Fruit fly (Drosophila melanogaster) whole organism, embryonic: ENCODE data around the gene Ir87a.

Experiments used
- Asciz ChIP-seq: fragments of 200-800 bp; sonication (Bioruptor generic); optimal IDR thresholded peaks from 2 replicates; lab custom pipeline; 2017; ENCODE audit warnings: missing biosample characterization, mild to moderate bottlenecking, missing genetic modification characterization, missing genetic modification reagents
- Blimp-1 ChIP-seq: fragments of 200-800 bp; sonication (Bioruptor generic); optimal IDR thresholded peaks from 3 replicates; lab custom pipeline; 2018; ENCODE audit warnings: missing biosample characterization, missing genetic modification characterization, mild to moderate bottlenecking, moderate library complexity, missing genetic modification reagents
- CG12391 ChIP-seq: fragments of 200-800 bp; sonication (Bioruptor generic); optimal IDR thresholded peaks from 3 replicates; lab custom pipeline; 2018; ENCODE audit warnings: missing biosample characterization, mild to moderate bottlenecking, missing genetic modification characterization, moderate library complexity
- CG13424 ChIP-seq: fragments of 200-800 bp; sonication (Bioruptor generic); optimal IDR thresholded peaks from 2 replicates; lab custom pipeline; 2019; ENCODE audit warnings: missing biosample characterization, mild to moderate bottlenecking, missing genetic modification characterization, moderate library complexity
- CG14050 ChIP-seq: fragments of 200-800 bp; sonication (Bioruptor generic); IDR thresholded peaks from 3 replicates; pipeline ENCODE4 v1.3.6; 2022; ENCODE audit warnings: missing biosample characterization, missing genetic modification characterization
- CG14860 ChIP-seq: fragments of 200-800 bp; sonication (Bioruptor generic); IDR thresholded peaks from 3 replicates; pipeline ENCODE4 v1.3.6; 2022; ENCODE audit warnings: missing biosample characterization, missing genetic modification characterization; ENCODE audit not compliant: partially characterized antibody
- CG1529 ChIP-seq: fragments of 200-800 bp; sonication (Bioruptor generic); optimal IDR thresholded peaks from 3 replicates; lab custom pipeline; 2018; ENCODE audit warnings: missing biosample characterization, missing genetic modification characterization
- CG15601 ChIP-seq: fragments of 200-800 bp; sonication (Bioruptor generic); optimal IDR thresholded peaks from 3 replicates; lab custom pipeline; 2019; ENCODE audit warnings: missing biosample characterization, mild to moderate bottlenecking, missing genetic modification characterization, moderate library complexity
- CG16863 ChIP-seq: fragments of 200-800 bp; sonication (Bioruptor generic); optimal IDR thresholded peaks from 3 replicates; lab custom pipeline; 2016; ENCODE audit warnings: missing biosample characterization, missing genetic modification characterization
- CG17328 ChIP-seq: fragments of 200-800 bp; sonication (Bioruptor generic); IDR thresholded peaks from 2 replicates; pipeline ENCODE4 v1.3.6; 2022; ENCODE audit warnings: missing biosample characterization, missing genetic modification characterization
- CG17385 ChIP-seq: fragments of 200-800 bp; sonication (Bioruptor generic); optimal IDR thresholded peaks from 3 replicates; lab custom pipeline; 2018; ENCODE audit warnings: missing biosample characterization, mild to moderate bottlenecking, missing genetic modification characterization
- CG2678 ChIP-seq: fragments of 200-800 bp; sonication (Bioruptor generic); optimal IDR thresholded peaks from 3 replicates; lab custom pipeline; 2019; ENCODE audit warnings: missing biosample characterization, mild to moderate bottlenecking, missing genetic modification characterization, moderate library complexity
- CG31441 ChIP-seq: fragments of 200-800 bp; sonication (Bioruptor generic); IDR thresholded peaks from 2 replicates; pipeline ENCODE4 v1.3.6; 2022; ENCODE audit warnings: missing biosample characterization, missing genetic modification characterization
- CG33557 ChIP-seq: fragments of 200-800 bp; sonication (Bioruptor generic); optimal IDR thresholded peaks from 2 replicates; lab custom pipeline; 2019; ENCODE audit warnings: missing biosample characterization, mild to moderate bottlenecking, missing genetic modification characterization, moderate library complexity
- CG3407 ChIP-seq: fragments of 200-800 bp; sonication (Bioruptor generic); optimal IDR thresholded peaks from 2 replicates; lab custom pipeline; 2018; ENCODE audit warnings: missing biosample characterization, mild to moderate bottlenecking, missing genetic modification characterization
- CG6175 ChIP-seq: fragments of 200-800 bp; sonication (Bioruptor generic); IDR thresholded peaks from 3 replicates; pipeline ENCODE4 v1.3.6; 2022; ENCODE audit warnings: missing biosample characterization, missing genetic modification characterization
- CG6254 ChIP-seq: fragments of 200-800 bp; sonication (Bioruptor generic); optimal IDR thresholded peaks from 3 replicates; lab custom pipeline; 2017; ENCODE audit warnings: mild to moderate bottlenecking, missing biosample characterization, missing genetic modification reagents, missing genetic modification characterization
- CG6689 ChIP-seq: fragments of 200-800 bp; sonication (Bioruptor generic); IDR thresholded peaks from 2 replicates; pipeline ENCODE4 v1.3.6; 2022; ENCODE audit warnings: missing biosample characterization, missing genetic modification characterization
- CG7745 ChIP-seq: fragments of 200-800 bp; sonication (Bioruptor generic); optimal IDR thresholded peaks from 2 replicates; lab custom pipeline; 2018; ENCODE audit warnings: missing biosample characterization, mild to moderate bottlenecking, missing genetic modification characterization, moderate library complexity
- CG8924 ChIP-seq: fragments of 200-800 bp; optimal IDR thresholded peaks from 3 replicates; lab custom pipeline; 2019; ENCODE audit warnings: missing biosample characterization, mild to moderate bottlenecking, missing genetic modification characterization, moderate library complexity
- CoRest ChIP-seq: fragments of 200-800 bp; sonication (Bioruptor generic); optimal IDR thresholded peaks from 3 replicates; lab custom pipeline; 2018; ENCODE audit warnings: missing biosample characterization, mild to moderate bottlenecking, missing genetic modification characterization, moderate library complexity
- Eip74EF ChIP-seq, 2 experiments: fragments of 200-800 bp in 1 of 2; fragments of >200 bp in 1 of 2; sonication (Bioruptor generic) in 1 of 2; optimal IDR thresholded peaks; 2 replicates each; lab custom pipeline; 2017 to 2019; ENCODE audit warnings: missing biosample characterization in 2 of 2, missing genetic modification characterization in 2 of 2, mild to moderate bottlenecking in 1 of 2, moderate library complexity in 1 of 2
- Hsf ChIP-seq: fragments of 200-800 bp; sonication (Bioruptor generic); optimal IDR thresholded peaks from 3 replicates; lab custom pipeline; 2016; ENCODE audit warnings: missing biosample characterization, missing genetic modification characterization
- Med ChIP-seq: fragments of 200-800 bp; sonication (Bioruptor generic); peaks from one replicate; lab custom pipeline; 2016; ENCODE audit warnings: missing biosample characterization, missing genetic modification characterization, mild to moderate bottlenecking, inconsistent platforms, moderate library complexity
- Oli ChIP-seq: fragments of 200-800 bp; sonication (Bioruptor generic); optimal IDR thresholded peaks from 2 replicates; lab custom pipeline; 2018; ENCODE audit warnings: missing biosample characterization, mild to moderate bottlenecking, missing genetic modification characterization, moderate library complexity
- Optix ChIP-seq: fragments of 200-800 bp; sonication (Bioruptor generic); IDR thresholded peaks from 3 replicates; pipeline ENCODE4 v1.3.6; 2022; ENCODE audit warnings: missing biosample characterization, missing genetic modification characterization
- Six4 ChIP-seq: fragments of 200-800 bp; sonication (Bioruptor generic); optimal IDR thresholded peaks from 2 replicates; lab custom pipeline; 2016; ENCODE audit warnings: missing biosample characterization, missing genetic modification characterization
- Ssrp ChIP-seq: fragments of 200-800 bp; sonication (Bioruptor generic); optimal IDR thresholded peaks from 2 replicates; lab custom pipeline; 2018; ENCODE audit warnings: missing biosample characterization, mild to moderate bottlenecking, missing genetic modification characterization, moderate library complexity
- Usf ChIP-seq: fragments of 200-800 bp; sonication (Bioruptor generic); optimal IDR thresholded peaks from 2 replicates; lab custom pipeline; 2017; ENCODE audit warnings: missing genotype, missing biosample characterization, missing genetic modification characterization
- ara ChIP-seq: fragments of 200-800 bp; sonication (Bioruptor generic); IDR thresholded peaks from 2 replicates; pipeline ENCODE4 v1.3.6; 2022; ENCODE audit warnings: missing biosample characterization, missing genetic modification characterization
- ase ChIP-seq: fragments of 200-800 bp; sonication (Bioruptor generic); IDR thresholded peaks from 3 replicates; pipeline ENCODE4 v1.3.6; 2022; ENCODE audit warnings: missing biosample characterization, missing genetic modification characterization
- az2 ChIP-seq: fragments of 200-800 bp; sonication (Bioruptor generic); optimal IDR thresholded peaks from 3 replicates; lab custom pipeline; 2016; ENCODE audit warnings: missing biosample characterization, missing genetic modification characterization
- bab2 ChIP-seq: fragments of 200-800 bp; sonication (Bioruptor generic); optimal IDR thresholded peaks from 2 replicates; lab custom pipeline; 2016; ENCODE audit warnings: missing biosample characterization, missing genetic modification characterization
- bsh ChIP-seq, 2 experiments: fragments of 200-800 bp; sonication (Bioruptor generic); optimal IDR thresholded peaks; 2 replicates each; lab custom pipeline; 2017 to 2018; ENCODE audit warnings: mild to moderate bottlenecking in 2 of 2, missing biosample characterization in 2 of 2, missing genetic modification characterization in 2 of 2, moderate library complexity in 1 of 2
- chm ChIP-seq: fragments of 200-800 bp; sonication (Bioruptor generic); IDR thresholded peaks from 2 replicates; pipeline ENCODE4 v1.3.6; 2022; ENCODE audit warnings: missing biosample characterization, missing genetic modification characterization
- ci ChIP-seq: fragments of 200-800 bp; sonication (Bioruptor generic); IDR thresholded peaks from 3 replicates; pipeline ENCODE4 v1.3.6; 2022; ENCODE audit warnings: missing biosample characterization, missing genetic modification characterization
- dmrt11E ChIP-seq: fragments of 200-800 bp; sonication (Bioruptor generic); optimal IDR thresholded peaks from 3 replicates; lab custom pipeline; 2018; ENCODE audit warnings: missing biosample characterization, mild to moderate bottlenecking, missing genetic modification characterization, moderate library complexity
- gsb-n ChIP-seq: fragments of 200-800 bp; sonication (Bioruptor generic); optimal IDR thresholded peaks from 3 replicates; lab custom pipeline; 2018; ENCODE audit warnings: missing biosample characterization, mild to moderate bottlenecking, missing genetic modification characterization
- jing ChIP-seq: fragments of 200-800 bp; sonication (Bioruptor generic); optimal IDR thresholded peaks from 2 replicates; lab custom pipeline; 2018; ENCODE audit warnings: missing biosample characterization, mild to moderate bottlenecking, missing genetic modification characterization
- jumu ChIP-seq: fragments of 200-800 bp; sonication (Bioruptor generic); optimal IDR thresholded peaks from 3 replicates; lab custom pipeline; 2016; ENCODE audit warnings: missing biosample characterization, missing genetic modification characterization
- mam ChIP-seq: fragments of 200-800 bp; sonication (Bioruptor generic); optimal IDR thresholded peaks from 3 replicates; lab custom pipeline; 2016; ENCODE audit warnings: missing biosample characterization, missing genetic modification characterization
- nmo ChIP-seq: fragments of 200-800 bp; sonication (Bioruptor generic); optimal IDR thresholded peaks from 2 replicates; lab custom pipeline; 2018; ENCODE audit warnings: missing biosample characterization, mild to moderate bottlenecking, missing genetic modification characterization, moderate library complexity
- odd ChIP-seq: fragments of 200-800 bp; sonication (Bioruptor generic); optimal IDR thresholded peaks from 2 replicates; lab custom pipeline; 2017; ENCODE audit warnings: missing biosample characterization, mild to moderate bottlenecking, missing genetic modification characterization
- sc ChIP-seq, 3 experiments: fragments of >200 bp in 2 of 3; fragments of 200-800 bp in 1 of 3; sonication (Bioruptor generic) in 1 of 3; optimal IDR thresholded peaks; 2 replicates in 2 of 3; 3 replicates in 1 of 3; lab custom pipeline; 2017; ENCODE audit warnings: mild to moderate bottlenecking in 1 of 3, missing biosample characterization in 1 of 3, missing genetic modification characterization in 1 of 3, missing genetic modification reagents in 1 of 3
- schlank ChIP-seq: fragments of 200-800 bp; sonication (Bioruptor generic); optimal IDR thresholded peaks from 2 replicates; lab custom pipeline; 2018; ENCODE audit warnings: missing biosample characterization, mild to moderate bottlenecking, missing genetic modification characterization
- sisA ChIP-seq: fragments of 200-800 bp; sonication (Bioruptor generic); IDR thresholded peaks from 2 replicates; pipeline ENCODE4 v1.3.6; 2022; ENCODE audit warnings: missing biosample characterization, missing genetic modification characterization
- tio ChIP-seq: fragments of 200-800 bp; sonication (Bioruptor generic); optimal IDR thresholded peaks from 2 replicates; lab custom pipeline; 2017; ENCODE audit warnings: missing biosample characterization, missing genetic modification characterization, inconsistent platforms
- trem ChIP-seq: fragments of 200-800 bp; optimal IDR thresholded peaks from 3 replicates; lab custom pipeline; 2019; ENCODE audit warnings: missing biosample characterization, mild to moderate bottlenecking, missing genetic modification characterization, moderate library complexity
- ttk ChIP-seq: fragments of 200-800 bp; sonication (Bioruptor generic); IDR thresholded peaks from 2 replicates; pipeline ENCODE4 v2.1.2; 2022; ENCODE audit warnings: missing biosample characterization, missing genetic modification characterization

The Ir87a gene

DNA sequence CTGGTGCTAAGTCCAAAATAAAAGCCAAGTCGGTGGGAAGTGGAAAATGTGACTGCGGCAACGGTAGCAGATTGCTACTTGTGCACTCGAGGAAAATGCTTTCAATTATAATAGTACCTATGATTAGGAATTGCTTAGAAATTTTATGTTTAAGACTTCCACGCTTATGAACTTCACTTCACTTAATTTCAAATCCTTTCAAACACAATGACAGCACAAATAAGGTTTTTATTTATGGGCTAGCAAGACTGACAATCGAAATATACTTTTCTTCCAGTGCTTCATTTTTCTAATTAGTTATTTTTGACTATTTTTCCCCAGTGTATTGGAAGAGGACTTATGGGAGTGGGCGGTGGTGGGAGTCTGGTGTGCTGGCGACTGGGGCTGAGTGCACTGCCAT lies 28.3 kb downstream of the Ir87a start (continued):
- 0 out of 2 replicates have a peak, but pooled peaks have one; percentile 43 for TF ChIP-seq chm
- TF ChIP-seq CG13424: peak; percentile 46
- no peak for TF ChIP-seq Optix
- peak; percentile 52 for TF ChIP-seq CG12391 (tag; lab: Kevin White, UChicago)
- TF ChIP-seq CG6689 (GFP tag; lab: Robert Waterston, UW): peak; percentile 56
- TF ChIP-seq az2 (GFP tag; lab: Kevin White, UChicago): peak; percentile 26
- peak; percentile 38; the same call in 1 of the 2 replicates for TF ChIP-seq ttk (GFP tag; lab: Robert Waterston, UW)
- TF ChIP-seq CG17385: peak; percentile 1
- peak; percentile 13 for TF ChIP-seq tio (GFP tag; lab: Kevin White, UChicago)
- peak; percentile 53 for TF ChIP-seq gsb-n (tag; lab: Kevin White, UChicago)
- peak; percentile 50 for TF ChIP-seq Ssrp
- no peak for TF ChIP-seq CG7745 (tag; lab: Kevin White, UChicago)
- no peak for TF ChIP-seq sc (optimal IDR thresholded peaks at IDR 0.05; lab: Kevin White, UChicago)
- peak; percentile 41 for TF ChIP-seq sc (GFP tag; optimal IDR thresholded peaks at IDR 0.05; lab: Kevin White, UChicago)
- no peak for TF ChIP-seq ase (GFP tag; lab: Robert Waterston, UW)
- no peak for TF ChIP-seq schlank (tag; lab: Kevin White, UChicago)
- peak; percentile 49 for TF ChIP-seq CG31441 (GFP tag; lab: Robert Waterston, UW)
- TF ChIP-seq CG16863 (GFP tag; lab: Kevin White, UChicago): peak; percentile 38
- peak; percentile 70 for TF ChIP-seq nmo (GFP tag; lab: Kevin White, UChicago)
- TF ChIP-seq CG15601: peak; percentile 51
- TF ChIP-seq jing: peak; percentile 25
- TF ChIP-seq Six4 (GFP tag; lab: Kevin White, UChicago): peak; percentile 4
- peak; percentile 41 for TF ChIP-seq CG8924 (tag; lab: Kevin White, UChicago)
- TF ChIP-seq CoRest (tag; lab: Kevin White, UChicago): peak; percentile 49
- TF ChIP-seq Hsf (GFP tag; lab: Kevin White, UChicago): peak; percentile 6
- peak; percentile 37; the same call in 1 of the 2 replicates for TF ChIP-seq CG17328 (GFP tag; lab: Robert Waterston, UW)
- TF ChIP-seq Oli (tag; lab: Kevin White, UChicago): peak; percentile 54
- TF ChIP-seq bsh (GFP tag; optimal IDR thresholded peaks at IDR 0.05; lab: Kevin White, UChicago): peak in 1 of 2 experiments; percentile 80
- TF ChIP-seq jumu (GFP tag; lab: Kevin White, UChicago): no peak
- TF ChIP-seq CG3407: peak; percentile 35
- peak in 1 of 2 experiments; percentile 40 for TF ChIP-seq Eip74EF (GFP tag; optimal IDR thresholded peaks at IDR 0.05; lab: Kevin White, UChicago)
- no peak for TF ChIP-seq CG6175 (GFP tag; lab: Robert Waterston, UW)
- 0 out of 3 replicates have a peak, but pooled peaks have one; percentile 36 for TF ChIP-seq ci
- TF ChIP-seq mam: no peak
- peak; percentile 66 for TF ChIP-seq dmrt11E (tag; lab: Kevin White, UChicago)
- peak; percentile 29 for TF ChIP-seq CG1529
- peak; percentile 9 for TF ChIP-seq Med (GFP tag; lab: Kevin White, UChicago)
- TF ChIP-seq Blimp-1 (GFP tag; lab: Kevin White, UChicago): peak; percentile 75
- TF ChIP-seq CG14050: no peak
- TF ChIP-seq CG2678: peak; percentile 65
- no peak for TF ChIP-seq Usf (GFP tag; lab: Kevin White, UChicago)
- peak; percentile 48 for TF ChIP-seq CG6254 (GFP tag; lab: Kevin White, UChicago)
- peak; percentile 7 for TF ChIP-seq CG33557 (GFP tag; lab: Kevin White, UChicago)
- TF ChIP-seq trem: peak; percentile 29
- peak; percentile 15 for TF ChIP-seq bab2 (GFP tag; lab: Kevin White, UChicago)
- no peak for TF ChIP-seq CG14860 (GFP tag; lab: Robert Waterston, UW)
- peak; percentile 57; the same call in 1 of the 2 replicates for TF ChIP-seq ara
- TF ChIP-seq odd (GFP tag; lab: Kevin White, UChicago): no peak
- peak; percentile 38 for TF ChIP-seq Asciz (GFP tag; lab: Kevin White, UChicago)
- TF ChIP-seq sisA (GFP tag; lab: Robert Waterston, UW): peak; percentile 52
